Worm (Caenorhabditis elegans) whole organism, midembryonic: ENCODE measurements around the gene smf-1.

ENCODE experiments used
- T22C8.4 ChIP-seq: fragments of 200-800 bp; sonication (Bioruptor generic); IDR thresholded peaks from 2 replicates; pipeline ENCODE4 v1.3.6; 2022; ENCODE audit warnings: missing genetic modification characterization, missing compliant biosample characterization
- cog-1 ChIP-seq: sonication (generic microtip); optimal IDR thresholded peaks from 2 replicates; lab custom pipeline; 2016; ENCODE audit warnings: missing genetic modification characterization, missing compliant biosample characterization
- flt-1 ChIP-seq: fragments of 200-800 bp; sonication (Bioruptor generic); IDR thresholded peaks from 2 replicates; pipeline ENCODE4 v1.3.6; 2022; ENCODE audit warnings: missing genetic modification characterization, missing compliant biosample characterization
- klf-2 ChIP-seq: fragments of 200-800 bp; sonication (Bioruptor generic); conservative IDR thresholded peaks from 2 replicates; pipeline ENCODE4 v1.3.6; 2022; ENCODE audit warnings: missing genetic modification reagents, missing genetic modification characterization, missing compliant biosample characterization
- med-1 ChIP-seq: sonication (generic microtip); optimal IDR thresholded peaks from 2 replicates; lab custom pipeline; 2017; ENCODE audit warnings: missing genetic modification characterization, mild to moderate bottlenecking, missing compliant biosample characterization, antibody characterized with exemption, missing genetic modification reagents; ENCODE audit not compliant: insufficient read depth
- ref-1 ChIP-seq: fragments of 200-800 bp; sonication (Bioruptor generic); conservative IDR thresholded peaks from 2 replicates; pipeline ENCODE4 v1.3.6; 2022; ENCODE audit warnings: missing genetic modification reagents, missing genetic modification characterization, missing compliant biosample characterization
- tab-1 ChIP-seq: fragments of 200-800 bp; sonication (Bioruptor generic); IDR thresholded peaks from 2 replicates; pipeline ENCODE4 v1.3.6; 2022; ENCODE audit warnings: missing genetic modification characterization, missing compliant biosample characterization
- ztf-23 ChIP-seq: fragments of 200-800 bp; sonication (Bioruptor generic); IDR thresholded peaks from 2 replicates; pipeline ENCODE4 v1.3.6; 2022; ENCODE audit warnings: missing genetic modification reagents, missing genetic modification characterization, missing compliant biosample characterization
- ztf-29 ChIP-seq: fragments of 200-800 bp; sonication (Bioruptor generic); IDR thresholded peaks from 2 replicates; pipeline ENCODE4 v1.3.6; 2022; ENCODE audit warnings: missing genetic modification reagents, missing genetic modification characterization, missing compliant biosample characterization

Gene smf-1

ce11 chrX:6722966-6723365 is at the start of gene smf-1:
Gene smf-1 (minus strand): TSS chrX:6723066.
- no peak for TF ChIP-seq flt-1
- TF ChIP-seq ztf-23 (GFP tag; lab: Robert Waterston, UW), result no peak
- TF ChIP-seq ref-1 (GFP tag; lab: Robert Waterston, UW), result no peak
- no peak for TF ChIP-seq T22C8.4 (GFP tag; lab: Robert Waterston, UW)
- no peak for TF ChIP-seq klf-2 (GFP tag; lab: Robert Waterston, UW)
- no peak for TF ChIP-seq med-1 (GFP tag; lab: Kevin White, UChicago)
- no peak for TF ChIP-seq cog-1
- TF ChIP-seq tab-1 (GFP tag; lab: Robert Waterston, UW), result no peak
- TF ChIP-seq ztf-29, result no peak

ce11 chrX:6761688-6762185 is 38.9 kb upstream of the smf-1 start, which contains the start of gene abts-4:
Gene abts-4 (minus strand): TSS chrX:6761738.
- TF ChIP-seq flt-1 (no peak), ztf-29 (no peak), med-1 (GFP tag; lab: Kevin White, UChicago) (no peak), T22C8.4 (GFP tag; lab: Robert Waterston, UW) (no peak), klf-2 (GFP tag; lab: Robert Waterston, UW) (no peak), tab-1 (GFP tag; lab: Robert Waterston, UW) (no peak), cog-1 (no peak), ref-1 (GFP tag; lab: Robert Waterston, UW) (no peak), ztf-23 (GFP tag; lab: Robert Waterston, UW) (no peak)

- TF ChIP-seq flt-1 (no peak), T22C8.4 (GFP tag; lab: Robert Waterston, UW) (no peak), cog-1 (no peak), klf-2 (GFP tag; lab: Robert Waterston, UW) (no peak), ztf-23 (GFP tag; lab: Robert Waterston, UW) (no peak), med-1 (GFP tag; lab: Kevin White, UChicago) (no peak), tab-1 (GFP tag; lab: Robert Waterston, UW) (no peak), ztf-29 (no peak), ref-1 (GFP tag; lab: Robert Waterston, UW) (no peak)
Measured at ce11 chrX:6761211-6761610, 38.3 kb upstream of the smf-1 start.

ce11 chrX:6750145-6750544 is 27.3 kb upstream of the smf-1 start:
- TF ChIP-seq med-1 (GFP tag; lab: Kevin White, UChicago) (no peak), klf-2 (GFP tag; lab: Robert Waterston, UW) (no peak), ref-1 (GFP tag; lab: Robert Waterston, UW) (no peak), tab-1 (GFP tag; lab: Robert Waterston, UW) (no peak), cog-1 (no peak)

ce11 chrX:6749124-6749822 is 26.4 kb upstream of the smf-1 start:
- TF ChIP-seq cog-1 (no peak), med-1 (GFP tag; lab: Kevin White, UChicago) (no peak), klf-2 (GFP tag; lab: Robert Waterston, UW) (no peak), tab-1 (GFP tag; lab: Robert Waterston, UW) (no peak), ztf-29 (no peak), T22C8.4 (GFP tag; lab: Robert Waterston, UW) (no peak), ztf-23 (GFP tag; lab: Robert Waterston, UW) (no peak), flt-1 (no peak), ref-1 (GFP tag; lab: Robert Waterston, UW) (no peak)

- TF ChIP-seq T22C8.4 (GFP tag; lab: Robert Waterston, UW) (no peak), ztf-23 (GFP tag; lab: Robert Waterston, UW) (no peak), klf-2 (GFP tag; lab: Robert Waterston, UW) (no peak), med-1 (GFP tag; lab: Kevin White, UChicago) (no peak), cog-1 (no peak), tab-1 (GFP tag; lab: Robert Waterston, UW) (no peak), ref-1 (GFP tag; lab: Robert Waterston, UW) (no peak), flt-1 (no peak), ztf-29 (no peak)
Measured at ce11 chrX:6747906-6748356, 25.1 kb upstream of the smf-1 start.

ce11 chrX:6746849-6747248 is 24.0 kb upstream of the smf-1 start:
- TF ChIP-seq T22C8.4 (GFP tag; lab: Robert Waterston, UW), result no peak
- TF ChIP-seq flt-1, result no peak
- no peak for TF ChIP-seq klf-2 (GFP tag; lab: Robert Waterston, UW)
- no peak for TF ChIP-seq ztf-23 (GFP tag; lab: Robert Waterston, UW)
- no peak for TF ChIP-seq ref-1 (GFP tag; lab: Robert Waterston, UW)
- no peak for TF ChIP-seq tab-1 (GFP tag; lab: Robert Waterston, UW)
- no peak for TF ChIP-seq cog-1
- TF ChIP-seq med-1 (GFP tag; lab: Kevin White, UChicago), result no peak
- TF ChIP-seq ztf-29, result no peak

ce11 chrX:6745515-6745914 is 22.6 kb upstream of the smf-1 start:
- no peak for TF ChIP-seq ref-1 (GFP tag; lab: Robert Waterston, UW)
- no peak for TF ChIP-seq klf-2 (GFP tag; lab: Robert Waterston, UW)
- no peak for TF ChIP-seq ztf-23 (GFP tag; lab: Robert Waterston, UW)
- no peak for TF ChIP-seq flt-1
- TF ChIP-seq med-1 (GFP tag; lab: Kevin White, UChicago), result no peak
- TF ChIP-seq tab-1 (GFP tag; lab: Robert Waterston, UW), result no peak
- no peak for TF ChIP-seq ztf-29

- TF ChIP-seq med-1 (GFP tag; lab: Kevin White, UChicago) (no peak), flt-1 (no peak), ztf-23 (GFP tag; lab: Robert Waterston, UW) (no peak), ref-1 (GFP tag; lab: Robert Waterston, UW) (no peak), tab-1 (GFP tag; lab: Robert Waterston, UW) (no peak), T22C8.4 (GFP tag; lab: Robert Waterston, UW) (no peak)
Measured at ce11 chrX:6744978-6745377, 22.1 kb upstream of the smf-1 start.
